Fruit fly (Drosophila melanogaster) whole organism, larva: ENCODE measurements around the gene Mybbp1A.
"Not testable (repeated sequence)": the region's sequence is repeated elsewhere in the genome, so short reads cannot be mapped to it uniquely, and the experiment has no call there.

Experiments
- noc ChIP-seq: fragments of 200-800 bp; sonication (Bioruptor generic); optimal IDR thresholded peaks from 3 replicates; lab custom pipeline; 2019; ENCODE audit warnings: missing biosample characterization, mild to moderate bottlenecking, missing genetic modification characterization, moderate library complexity

The Mybbp1A gene

DNA sequence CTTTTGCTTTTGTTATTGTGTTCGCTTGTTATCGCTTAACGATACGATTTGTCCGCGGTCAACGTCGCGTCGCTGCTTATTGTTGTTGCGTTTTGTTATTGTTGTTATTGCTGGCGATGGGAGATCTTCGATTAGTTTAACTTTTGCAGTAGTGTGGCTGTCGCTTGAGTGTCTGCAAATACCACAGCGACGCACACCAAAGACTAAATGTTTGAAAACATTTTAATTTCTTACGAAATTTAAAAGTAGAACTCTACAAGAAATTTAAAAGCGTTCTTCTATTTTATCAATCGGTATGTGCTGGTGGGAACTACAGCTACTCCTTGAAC lies 9.5 kb upstream of the Mybbp1A start, which contains the start of gene spdi:
Gene spdi, minus strand, starts transcription at position 94 of the 329 bp plus-strand sequence.
- no peak for TF ChIP-seq noc

DNA sequence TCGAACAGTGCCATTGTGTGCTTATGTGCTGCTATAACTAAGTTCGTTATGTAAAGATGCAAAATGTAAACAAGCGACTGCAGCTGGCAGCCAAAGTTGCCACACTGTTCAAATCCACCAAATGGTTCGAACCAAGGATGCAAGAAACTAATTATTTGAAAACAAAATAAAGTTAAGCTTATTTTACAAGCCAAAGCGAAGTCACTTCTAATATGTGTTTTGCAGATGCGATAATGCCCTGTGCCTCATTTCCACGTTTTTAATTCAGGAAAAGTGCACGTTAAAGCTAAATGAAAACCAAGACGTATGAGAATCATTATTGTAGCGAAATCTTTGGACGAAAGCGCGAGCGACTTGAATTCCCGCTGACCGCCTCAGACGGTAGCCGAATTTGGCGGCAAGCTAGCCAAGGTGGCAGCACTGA lies 8.4 kb upstream of the Mybbp1A start, which contains the start of the genes CG13365 and Vsp37A:
Gene CG13365, minus strand, starts transcription at position 84 of the 424 bp plus-strand sequence.
Gene Vsp37A, plus strand, starts transcription at position 399 of the 424 bp plus-strand sequence.
- peak; percentile 52 for TF ChIP-seq noc

DNA sequence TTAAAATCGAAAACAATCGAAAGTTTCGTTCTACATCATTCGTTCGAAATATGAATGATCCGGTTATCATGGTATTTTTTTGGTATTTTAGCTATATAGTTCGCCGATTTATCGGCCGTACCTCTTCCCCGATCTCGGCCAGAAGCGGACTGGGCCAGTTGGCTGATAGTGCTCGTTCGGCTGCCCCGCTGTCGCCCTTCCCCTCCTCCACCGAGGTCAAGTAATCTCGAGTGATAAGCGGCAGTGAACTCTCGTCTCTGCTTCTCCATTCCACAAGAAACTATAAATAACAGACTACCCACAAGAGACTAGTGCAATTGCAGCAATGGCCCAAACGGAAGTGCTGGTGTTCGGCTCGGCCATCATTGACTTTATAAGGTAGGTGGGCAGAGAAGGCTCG lies 6.2 kb upstream of the Mybbp1A start, which contains the start of gene CG13369:
Gene CG13369, plus strand, starts transcription at position 112 of the 400 bp plus-strand sequence.
- TF ChIP-seq noc, result no peak

DNA sequence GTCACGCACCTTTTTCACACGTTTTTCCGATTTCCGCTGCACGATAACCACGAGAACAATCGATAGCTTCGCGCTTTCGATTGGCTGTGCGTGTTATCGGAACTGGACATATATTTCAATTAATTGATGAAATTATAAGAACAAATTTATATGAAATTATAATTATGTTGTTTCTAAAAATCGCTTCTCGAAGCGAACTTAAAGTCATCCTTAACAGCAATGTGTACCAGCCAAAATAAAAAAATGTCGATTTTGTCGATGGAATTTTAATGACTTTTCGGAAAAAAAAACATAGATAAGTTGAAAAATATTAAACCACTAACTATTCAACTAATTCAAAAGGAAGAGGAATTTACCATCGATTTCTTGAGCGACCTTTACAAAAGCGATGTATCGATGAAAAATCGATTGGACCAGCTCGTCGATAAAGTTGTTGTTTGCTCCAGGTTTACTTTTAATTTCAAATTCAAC lies 4.4 kb upstream of the Mybbp1A start, which contains the start of the genes CG13364 and Hinfp:
Gene CG13364, minus strand, starts transcription at position 47 of the 471 bp plus-strand sequence.
Gene Hinfp, plus strand, starts transcription at position 386 of the 471 bp plus-strand sequence.
- no peak for TF ChIP-seq noc

DNA sequence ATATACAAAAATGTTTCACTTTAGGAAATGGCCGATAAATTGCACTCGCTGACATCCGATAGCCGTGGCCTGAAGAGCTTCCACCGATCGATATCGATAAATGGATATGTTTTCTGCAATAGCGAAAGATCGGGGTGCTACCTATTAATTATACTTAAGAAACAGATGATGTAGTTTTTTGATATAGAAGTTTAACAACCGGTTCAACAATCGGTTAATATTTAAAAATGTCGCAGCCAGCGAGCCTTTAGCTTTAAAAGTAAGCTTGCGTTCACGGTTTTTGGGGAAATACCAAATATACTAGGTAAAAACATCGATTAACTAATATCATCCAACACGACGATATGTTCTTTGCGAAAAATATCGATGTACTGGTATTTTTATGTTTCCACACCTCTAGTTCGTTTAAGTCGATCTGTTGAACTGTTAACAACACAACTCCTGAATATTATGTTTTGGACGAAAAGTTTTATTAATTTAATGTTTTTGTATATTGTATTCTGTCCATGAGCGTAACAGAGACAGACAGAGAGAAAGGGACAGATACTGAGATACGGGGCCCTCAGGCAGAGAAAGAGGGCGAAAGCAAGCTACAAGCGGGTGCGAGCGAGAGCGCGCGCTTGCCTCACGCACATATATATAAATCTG lies 6.0 kb downstream of the Mybbp1A start, which contains the start of gene Dredd:
Gene Dredd, minus strand, starts transcription at position 51 of the 648 bp plus-strand sequence.
- no peak for TF ChIP-seq noc

DNA sequence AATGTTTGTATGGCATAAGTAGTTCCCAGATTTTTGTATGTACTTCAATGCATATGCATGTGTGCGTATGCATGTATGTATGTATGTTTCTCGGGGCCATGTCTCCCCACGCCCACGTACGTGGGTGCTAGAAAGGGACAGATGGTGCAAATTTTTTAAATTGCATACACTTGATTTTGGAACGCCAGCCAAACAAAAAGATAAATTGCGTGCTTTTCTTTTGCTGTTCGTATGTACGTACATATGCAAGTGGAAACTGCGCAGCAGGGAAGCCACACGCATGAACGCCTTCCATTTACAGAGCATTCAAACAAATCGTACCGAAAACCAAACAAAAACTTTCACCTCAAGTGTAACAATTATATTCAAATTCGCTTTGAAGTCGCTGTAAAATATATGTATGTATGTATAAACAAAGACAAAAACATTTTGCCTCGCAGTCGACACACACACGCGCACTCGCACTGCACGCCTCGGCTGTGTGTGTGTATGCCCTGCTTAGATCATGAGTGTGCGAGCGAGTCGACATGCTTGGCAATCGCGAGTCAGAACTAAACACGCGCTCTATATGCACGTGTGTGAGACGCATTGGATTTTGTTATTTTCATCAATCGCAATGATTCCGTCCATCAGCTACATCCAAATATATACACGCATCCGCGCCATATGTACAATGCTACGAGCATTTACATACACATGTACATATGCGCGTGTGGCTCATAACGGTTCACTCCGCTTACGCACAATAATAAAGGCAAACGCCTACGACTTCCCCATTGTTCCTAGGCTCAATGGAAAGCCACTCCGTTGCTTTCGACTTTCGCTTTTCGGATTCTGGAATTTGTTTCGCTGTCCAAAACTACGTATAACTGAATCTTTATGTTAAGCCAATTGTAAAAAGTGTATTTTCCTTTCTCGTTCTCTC lies 7.3 kb downstream of the Mybbp1A start:
- TF ChIP-seq noc, result no peak

DNA sequence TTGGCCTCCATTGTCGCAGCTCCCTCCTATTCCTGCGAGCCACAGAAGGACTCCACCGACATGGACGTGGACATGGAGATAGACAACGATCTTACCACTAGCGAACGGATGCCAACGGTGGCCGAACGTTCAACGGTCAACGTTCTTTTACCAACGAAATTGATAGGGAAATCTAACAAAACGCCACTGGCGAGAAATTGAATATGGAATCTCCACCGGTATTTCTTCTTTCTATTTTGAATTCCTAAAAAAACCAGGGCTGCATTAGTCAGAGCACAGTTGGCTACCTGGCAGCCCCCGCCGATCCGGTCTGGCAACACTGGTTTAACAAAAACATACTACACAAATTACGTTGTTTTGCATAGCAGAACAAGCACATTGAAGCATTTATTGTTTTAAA lies 14.9 kb downstream of the Mybbp1A start, which contains the start of gene CG13367:
Gene CG13367, plus strand, starts transcription at position 301 of the 400 bp plus-strand sequence.
- not testable (repeated sequence) for TF ChIP-seq noc

DNA sequence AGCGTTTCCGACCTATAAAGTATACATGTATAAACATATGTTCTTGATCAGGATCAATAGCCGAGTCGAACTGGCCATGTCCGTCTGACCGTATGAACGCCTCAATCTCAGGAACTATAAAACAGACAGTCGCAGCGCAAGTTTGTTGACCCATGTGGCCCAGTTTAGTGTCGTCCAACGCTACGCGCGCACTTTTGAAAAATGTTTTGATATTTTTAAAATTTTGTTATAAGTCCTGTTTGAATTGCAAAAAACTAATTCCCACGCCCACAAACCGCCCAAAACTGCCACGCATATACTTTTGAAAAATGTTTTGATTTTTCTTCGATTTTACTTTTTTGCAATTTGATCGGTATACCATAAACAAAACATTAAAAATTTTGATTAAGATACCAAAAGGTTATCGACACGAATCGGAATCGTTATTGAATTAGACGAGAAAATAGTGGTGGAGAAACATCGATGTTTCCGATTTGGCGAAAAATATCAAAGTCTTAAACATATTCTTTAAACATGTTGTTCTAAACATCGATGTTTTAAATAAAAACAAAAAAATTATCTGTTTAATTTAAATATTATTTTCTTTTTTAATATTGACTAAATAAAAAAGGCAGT lies 16.9 kb downstream of the Mybbp1A start:
- no peak for TF ChIP-seq noc

DNA sequence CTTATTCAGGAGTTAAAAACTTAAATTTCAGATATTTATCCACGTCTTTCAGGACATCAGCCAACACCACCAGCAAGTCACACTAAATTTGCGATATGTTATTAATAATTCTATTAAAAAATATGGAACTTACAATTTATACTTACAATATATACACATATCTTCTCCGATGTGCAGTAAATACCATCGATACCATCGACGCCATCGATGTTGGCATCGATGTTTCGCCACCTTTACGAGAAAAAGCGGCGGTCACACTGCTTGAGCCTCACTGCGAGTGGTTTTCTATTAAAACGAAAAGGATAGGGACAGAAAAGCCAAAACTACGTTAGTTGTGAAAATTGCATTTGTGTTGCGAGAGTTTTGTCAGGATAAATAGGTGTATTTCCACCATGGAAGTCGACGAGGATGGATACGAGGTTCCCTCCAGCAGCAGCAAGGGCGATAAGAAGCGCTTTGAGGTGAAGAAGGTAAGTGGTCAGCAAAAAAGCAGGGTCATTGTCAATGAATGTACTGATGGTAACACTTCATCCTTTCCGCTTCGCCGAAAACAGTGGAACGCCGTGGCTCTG lies 17.6 kb downstream of the Mybbp1A start, which contains the start of gene Roc1a:
Gene Roc1a, plus strand, starts transcription at position 249 of the 572 bp plus-strand sequence.
- no peak for TF ChIP-seq noc

DNA sequence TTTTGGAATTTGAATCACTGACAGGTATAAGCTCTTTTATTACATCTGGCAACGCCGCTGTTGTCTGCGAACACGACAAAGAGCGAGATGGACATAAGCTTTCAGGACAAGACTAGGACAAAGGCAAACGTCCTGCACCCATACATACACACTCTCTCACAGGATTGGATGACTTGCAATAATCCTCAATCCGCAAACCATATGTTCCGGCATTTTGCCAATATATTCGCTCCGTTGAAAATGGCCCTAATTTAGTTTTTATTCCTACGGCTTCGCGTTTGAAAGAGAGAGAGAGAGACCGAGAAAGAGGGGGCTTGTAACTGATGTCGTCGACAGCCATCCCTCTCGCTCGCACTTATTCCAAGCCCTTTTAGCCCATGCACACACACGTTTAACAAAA lies 24.6 kb downstream of the Mybbp1A start:
- no peak for TF ChIP-seq noc

DNA sequence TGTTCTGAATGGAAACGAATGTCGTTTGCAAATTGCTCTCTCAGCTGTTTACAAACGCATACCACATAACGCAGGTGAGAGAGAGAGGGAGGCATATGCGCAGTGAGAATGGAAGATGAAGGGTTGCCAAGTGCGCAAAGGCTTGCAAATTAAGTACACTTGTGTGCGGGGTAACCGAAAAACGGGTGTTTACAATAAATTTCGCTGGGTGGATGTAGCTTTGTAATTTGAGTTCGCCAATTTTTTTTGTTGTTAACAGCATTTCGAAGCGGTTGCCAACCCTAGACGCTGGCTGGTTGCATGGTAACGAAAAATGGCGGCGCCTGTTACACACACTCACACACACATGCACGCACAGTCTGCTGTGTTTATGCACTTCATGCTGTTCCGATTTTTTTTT lies 25.4 kb downstream of the Mybbp1A start:
- peak; percentile 91 for TF ChIP-seq noc

DNA sequence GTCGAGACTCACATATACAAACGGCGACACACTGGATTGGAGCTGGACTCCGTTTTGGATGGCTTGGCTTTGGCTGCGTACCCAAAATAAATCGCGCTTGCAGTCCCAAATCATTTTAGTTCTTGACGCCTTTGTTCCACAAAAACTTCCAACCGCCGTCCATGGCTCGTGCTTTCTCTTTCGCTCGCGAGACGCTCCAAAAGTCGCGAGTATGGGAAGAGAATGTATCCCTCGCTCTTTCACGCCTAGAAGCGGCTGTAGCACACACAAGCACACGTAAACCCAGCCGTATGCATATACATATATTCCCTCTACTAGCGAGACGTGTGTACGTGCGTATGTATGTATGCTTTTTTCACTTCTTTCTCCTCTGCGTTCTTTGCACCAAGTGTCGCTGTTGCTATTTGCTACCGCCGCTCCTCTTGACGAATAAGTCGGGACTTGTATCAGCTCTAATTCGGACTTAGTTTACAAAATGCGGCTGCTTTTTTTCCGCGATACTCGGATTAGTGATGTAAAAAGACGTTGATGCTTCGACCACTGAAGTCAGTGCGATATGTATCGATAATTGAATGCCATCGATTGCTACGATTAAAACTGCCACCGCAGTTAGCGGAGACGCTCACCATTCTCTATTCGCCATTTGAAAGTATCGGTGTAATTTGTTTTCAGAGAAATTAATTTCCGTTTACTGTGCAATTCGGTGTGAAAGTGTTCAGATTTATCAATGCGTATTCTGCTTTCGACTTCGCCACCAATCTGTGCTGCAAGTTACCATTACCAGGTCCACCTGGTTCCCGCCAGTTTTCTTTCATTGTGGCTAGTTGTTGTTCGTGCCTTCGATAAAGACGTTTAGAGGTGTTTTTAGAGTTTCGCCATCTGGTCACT lies 26.2 kb downstream of the Mybbp1A start, which contains the start of the genes Hmt4-20 and SkpA:
Gene Hmt4-20, minus strand, starts transcription at position 542 of the 888 bp plus-strand sequence.
Gene SkpA, plus strand, starts transcription at position 623 of the 888 bp plus-strand sequence.
- TF ChIP-seq noc, result peak; percentile 29

DNA sequence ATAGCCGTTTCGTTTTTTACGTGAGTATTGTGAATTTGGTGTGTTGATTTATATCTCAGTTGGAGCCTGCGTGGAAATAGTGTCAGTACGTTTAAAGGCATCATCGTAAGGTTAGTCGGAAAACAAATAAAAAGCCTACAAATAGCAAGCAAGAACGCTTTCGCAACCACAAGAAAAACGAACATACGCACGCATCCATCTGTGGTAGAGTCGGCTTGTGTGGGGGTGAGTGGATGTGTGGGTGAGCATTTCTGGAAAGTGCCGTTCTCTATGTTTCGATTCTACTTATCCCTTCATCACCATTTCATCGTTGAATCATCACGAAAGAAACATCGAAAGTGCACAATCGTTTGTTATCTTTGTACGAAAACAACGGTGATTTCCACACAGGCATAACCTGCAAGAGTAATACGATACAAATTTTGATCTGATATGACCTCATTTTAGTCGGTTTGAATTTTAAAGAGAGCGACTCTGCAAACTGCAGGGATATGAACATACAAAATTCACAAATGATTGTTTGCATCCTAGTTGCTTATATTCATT lies 26.9 kb downstream of the Mybbp1A start:
- TF ChIP-seq noc, result no peak

DNA sequence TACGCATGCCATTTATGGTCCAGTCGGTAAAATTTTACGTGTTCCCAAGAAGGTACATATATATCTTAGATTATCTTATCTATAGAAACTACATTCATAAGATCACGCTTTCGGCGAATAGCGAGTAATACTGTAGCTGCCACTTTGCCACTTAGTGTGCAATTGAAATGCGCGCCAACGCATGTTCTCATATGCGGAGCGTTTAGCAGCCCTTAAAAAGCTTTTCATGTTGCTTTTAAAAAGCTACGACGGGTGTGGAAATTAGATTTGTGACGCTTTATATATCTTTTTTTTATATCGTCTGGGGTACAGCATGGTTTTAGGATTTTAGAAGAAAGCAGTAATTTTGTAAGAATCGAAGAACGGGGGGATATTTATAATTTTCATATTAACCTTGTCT lies 28.4 kb downstream of the Mybbp1A start:
- no peak for TF ChIP-seq noc
